Worm (Caenorhabditis elegans) whole organism, mixed stage, embryonic: Measurements from ENCODE around the gene ZK250.13.
"Not testable (repeated sequence)": the region's sequence is repeated elsewhere in the genome, so short reads cannot be mapped to it uniquely, and the experiment has no call there.

Experiments
- bed-3 ChIP-seq: fragments of 200-800 bp; sonication (Bioruptor generic); optimal IDR thresholded peaks from 3 replicates; lab custom pipeline; 2018; ENCODE audit warnings: mild to moderate bottlenecking, missing genetic modification characterization, moderate library complexity, missing compliant biosample characterization
- blmp-1 ChIP-seq: fragments of 150-350 bp; optimal IDR thresholded peaks from 2 replicates; lab custom pipeline; 2014; ENCODE audit warnings: missing biosample characterization, missing genetic modification characterization
- ceh-39 ChIP-seq: fragments of 150-350 bp; optimal IDR thresholded peaks from 2 replicates; lab custom pipeline; 2014; ENCODE audit warnings: missing biosample characterization, missing genetic modification characterization
- ceh-43 ChIP-seq: fragments of 200-800 bp; sonication (Bioruptor generic); optimal IDR thresholded peaks from 2 replicates; lab custom pipeline; 2018; ENCODE audit warnings: mild to moderate bottlenecking, missing genetic modification characterization, moderate library complexity, missing compliant biosample characterization
- ceh-83 ChIP-seq: fragments of 200-800 bp; sonication (Bioruptor generic); optimal IDR thresholded peaks from 2 replicates; lab custom pipeline; 2018; ENCODE audit warnings: mild to moderate bottlenecking, missing genetic modification characterization, missing compliant biosample characterization
- ces-1 ChIP-seq: fragments of 150-350 bp; optimal IDR thresholded peaks from 2 replicates; lab custom pipeline; 2014; ENCODE audit warnings: missing biosample characterization, missing genetic modification reagents, missing genetic modification characterization
- cnd-1 ChIP-seq: fragments of 200-800 bp; sonication (Bioruptor generic); optimal IDR thresholded peaks from 2 replicates; lab custom pipeline; 2018; ENCODE audit warnings: mild to moderate bottlenecking, missing genetic modification characterization, missing compliant biosample characterization
- drap-1 ChIP-seq: fragments of 200-800 bp; sonication (Bioruptor generic); optimal IDR thresholded peaks from 3 replicates; lab custom pipeline; 2018; ENCODE audit warnings: mild to moderate bottlenecking, missing genetic modification characterization, missing compliant biosample characterization
- elt-3 ChIP-seq: fragments of 150-350 bp; optimal IDR thresholded peaks from 2 replicates; lab custom pipeline; 2014; ENCODE audit warnings: missing biosample characterization, missing genetic modification characterization
- flh-1 ChIP-seq: fragments of 200-800 bp; sonication (Bioruptor generic); optimal IDR thresholded peaks from 2 replicates; lab custom pipeline; 2018; ENCODE audit warnings: mild to moderate bottlenecking, missing genetic modification characterization, moderate library complexity, missing compliant biosample characterization
- ham-2 ChIP-seq: fragments of 200-800 bp; sonication (Bioruptor generic); optimal IDR thresholded peaks from 2 replicates; lab custom pipeline; 2018; ENCODE audit warnings: mild to moderate bottlenecking, missing genetic modification characterization, missing compliant biosample characterization
- hlh-1 ChIP-seq: fragments of 150-350 bp; optimal IDR thresholded peaks from 2 replicates; lab custom pipeline; 2014; ENCODE audit warnings: missing biosample characterization, missing genetic modification reagents, missing genetic modification characterization
- lin-13 ChIP-seq: fragments of 150-350 bp; optimal IDR thresholded peaks from 2 replicates; lab custom pipeline; 2014; ENCODE audit warnings: missing biosample characterization, missing genetic modification characterization
- lin-32 ChIP-seq: fragments of 200-800 bp; sonication (Bioruptor generic); optimal IDR thresholded peaks from 2 replicates; lab custom pipeline; 2018; ENCODE audit warnings: mild to moderate bottlenecking, missing genetic modification characterization, missing compliant biosample characterization
- mab-5 ChIP-seq: fragments of 150-350 bp; optimal IDR thresholded peaks from 2 replicates; lab custom pipeline; 2014; ENCODE audit warnings: missing biosample characterization, missing genetic modification characterization
- mep-1 ChIP-seq: fragments of 150-350 bp; optimal IDR thresholded peaks from 2 replicates; lab custom pipeline; 2017; ENCODE audit warnings: missing biosample characterization, missing genetic modification reagents, missing genetic modification characterization, inconsistent platforms
- nhr-12 ChIP-seq: fragments of 150-350 bp; optimal IDR thresholded peaks from 2 replicates; lab custom pipeline; 2014; ENCODE audit warnings: missing biosample characterization, missing genetic modification characterization
- nhr-2 ChIP-seq: fragments of 150-350 bp; optimal IDR thresholded peaks from 2 replicates; lab custom pipeline; 2014; ENCODE audit warnings: missing biosample characterization, missing genetic modification characterization
- nhr-237 ChIP-seq: fragments of 150-350 bp; optimal IDR thresholded peaks from 2 replicates; lab custom pipeline; 2014; ENCODE audit warnings: missing biosample characterization, missing genetic modification characterization
- nhr-28 ChIP-seq: fragments of 150-350 bp; optimal IDR thresholded peaks from 2 replicates; lab custom pipeline; 2014; ENCODE audit warnings: missing biosample characterization, missing genetic modification characterization
- nhr-76 ChIP-seq: sonication (generic microtip); optimal IDR thresholded peaks from 2 replicates; lab custom pipeline; 2017; ENCODE audit warnings: missing biosample characterization, missing genetic modification characterization
- pha-4 ChIP-seq: fragments of 150-350 bp; optimal IDR thresholded peaks from 2 replicates; lab custom pipeline; 2018; ENCODE audit warnings: missing biosample characterization, missing genetic modification reagents, missing genetic modification characterization
- sem-2 ChIP-seq: fragments of 200-800 bp; sonication (Bioruptor generic); optimal IDR thresholded peaks from 2 replicates; lab custom pipeline; 2018; ENCODE audit warnings: mild to moderate bottlenecking, missing genetic modification characterization, missing compliant biosample characterization
- snpc-4 ChIP-seq: fragments of 150-350 bp; optimal IDR thresholded peaks from 2 replicates; lab custom pipeline; 2014; ENCODE audit warnings: missing biosample characterization, missing genetic modification characterization
- sptf-1 ChIP-seq: sonication (generic microtip); optimal IDR thresholded peaks from 2 replicates; lab custom pipeline; 2017; ENCODE audit warnings: mild to moderate bottlenecking, missing genetic modification characterization, moderate library complexity, missing compliant biosample characterization
- tbx-8 ChIP-seq: fragments of 200-800 bp; sonication (Bioruptor generic); optimal IDR thresholded peaks from 2 replicates; lab custom pipeline; 2018; ENCODE audit warnings: mild to moderate bottlenecking, missing genetic modification characterization, moderate library complexity, missing compliant biosample characterization
- unc-120 ChIP-seq: sonication (generic microtip); optimal IDR thresholded peaks from 2 replicates; lab custom pipeline; 2017; ENCODE audit warnings: missing genetic modification characterization, missing compliant biosample characterization; ENCODE audit not compliant: poor library complexity, severe bottlenecking
- unc-39 ChIP-seq: fragments of 150-350 bp; optimal IDR thresholded peaks from 2 replicates; lab custom pipeline; 2014; ENCODE audit warnings: missing biosample characterization, missing genetic modification characterization
- zip-8 ChIP-seq: fragments of 150-350 bp; optimal IDR thresholded peaks from 2 replicates; lab custom pipeline; 2014; ENCODE audit warnings: missing biosample characterization, missing genetic modification characterization
- ztf-11 ChIP-seq: fragments of 150-350 bp; optimal IDR thresholded peaks from 2 replicates; lab custom pipeline; 2014; ENCODE audit warnings: missing biosample characterization, missing genetic modification characterization

ZK250.13 gene

ce11 chrII:1939652-1940051, at the start of gene ZK250.13:
Gene ZK250.13 (minus strand): TSS chrII:1939752.
- TF ChIP-seq ces-1 (GFP tag; lab: Kevin White, UChicago), result no peak
- TF ChIP-seq blmp-1, result no peak
- TF ChIP-seq nhr-237 (tag; lab: Kevin White, UChicago), result no peak
- TF ChIP-seq snpc-4, result no peak
- no peak for TF ChIP-seq zip-8 (tag; lab: Kevin White, UChicago)
- TF ChIP-seq mep-1 (tag; lab: Kevin White, UChicago), result no peak
- TF ChIP-seq tbx-8 (GFP tag; lab: Kevin White, UChicago), result no peak
- no peak for TF ChIP-seq ham-2 (GFP tag; lab: Kevin White, UChicago)
- TF ChIP-seq hlh-1 (tag; lab: Kevin White, UChicago), result no peak
- no peak for TF ChIP-seq ceh-43 (GFP tag; lab: Kevin White, UChicago)
- TF ChIP-seq, all 35 proteins: peak for 0

- TF ChIP-seq ceh-39 (tag; lab: Kevin White, UChicago), result no peak
- no peak for TF ChIP-seq lin-13
- TF ChIP-seq sem-2 (GFP tag; lab: Kevin White, UChicago), result no peak
- no peak for TF ChIP-seq bed-3 (GFP tag; lab: Kevin White, UChicago)
- no peak for TF ChIP-seq ceh-43 (GFP tag; lab: Kevin White, UChicago)
- TF ChIP-seq lin-32, result no peak
- TF ChIP-seq ham-2 (GFP tag; lab: Kevin White, UChicago), result no peak
- TF ChIP-seq ztf-11 (tag; lab: Kevin White, UChicago), result no peak
- TF ChIP-seq nhr-2, result no peak
- no peak for TF ChIP-seq unc-120
- TF ChIP-seq flh-1, result no peak
- no peak for TF ChIP-seq elt-3 (tag; lab: Kevin White, UChicago)
- TF ChIP-seq mep-1 (tag; lab: Kevin White, UChicago), result no peak
- no peak for TF ChIP-seq blmp-1
- no peak for TF ChIP-seq cnd-1 (tag; lab: Kevin White, UChicago)
These were observed 49.5 kb upstream of the ZK250.13 start, which contains the start of gene math-44 for ce11 chrII:1989010-1989409. Gene math-44 (plus strand): TSS chrII:1989310.

DNA sequence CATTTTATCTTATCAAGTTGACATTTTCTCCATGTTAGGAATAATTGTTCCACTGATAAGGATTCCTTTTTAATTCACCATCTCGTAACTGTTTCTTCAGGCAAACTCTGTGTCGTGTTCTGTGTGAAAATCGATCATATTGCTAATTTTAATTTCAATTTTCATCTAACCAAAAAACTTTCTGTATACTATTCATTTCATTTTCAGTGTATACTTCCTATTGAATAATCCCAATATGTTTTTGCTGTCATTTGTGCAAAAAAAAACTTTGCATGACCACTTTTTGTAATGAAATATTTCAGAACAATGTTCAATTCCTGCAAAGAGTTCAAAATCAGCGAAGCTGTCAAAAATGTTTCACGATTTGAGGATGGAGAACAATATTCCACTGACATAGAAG, 47.4 kb upstream of the ZK250.13 start, which contains the start of gene Y16E11A.4:
Y16E11A.4 (plus strand) TSS at position 301 of the 400 bp plus-strand sequence.
- TF ChIP-seq nhr-12 (tag; lab: Kevin White, UChicago) (no peak), lin-13 (no peak), sem-2 (GFP tag; lab: Kevin White, UChicago) (no peak), pha-4 (tag; lab: Kevin White, UChicago) (no peak), nhr-76 (tag; lab: Kevin White, UChicago) (no peak), ceh-39 (tag; lab: Kevin White, UChicago) (no peak), bed-3 (GFP tag; lab: Kevin White, UChicago) (no peak), drap-1 (no peak), mab-5 (no peak), zip-8 (tag; lab: Kevin White, UChicago) (no peak), sptf-1 (tag; lab: Kevin White, UChicago) (no peak), mep-1 (tag; lab: Kevin White, UChicago) (no peak), snpc-4 (no peak), blmp-1 (no peak), ces-1 (GFP tag; lab: Kevin White, UChicago) (no peak), unc-39 (tag; lab: Kevin White, UChicago) (no peak), lin-32 (no peak), elt-3 (tag; lab: Kevin White, UChicago) (no peak)

DNA sequence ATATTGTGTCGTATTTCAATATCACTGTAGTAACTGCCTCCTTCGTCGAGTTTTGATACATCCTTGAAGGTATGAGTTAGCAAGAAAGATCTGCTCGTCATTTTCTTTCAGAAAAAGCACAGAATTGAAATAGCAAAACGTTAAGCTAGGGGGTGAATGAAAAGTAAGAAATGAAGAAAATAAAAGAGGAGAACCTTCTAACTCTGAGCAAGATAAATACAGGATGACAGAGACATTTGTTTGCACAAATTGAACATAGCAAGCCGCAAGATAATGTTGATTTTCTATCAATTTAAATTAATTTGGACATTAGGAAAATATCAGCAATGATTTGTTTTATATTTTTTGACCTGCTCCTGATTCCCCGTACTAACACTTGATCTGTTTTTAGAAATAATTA, 16.0 kb upstream of the ZK250.13 start, which contains the start of gene math-49:
math-49 (minus strand) TSS at position 101 of the 400 bp plus-strand sequence.
- TF ChIP-seq lin-32; nhr-237 (tag; lab: Kevin White, UChicago); ceh-83 (GFP tag; lab: Kevin White, UChicago): not testable (repeated sequence)

- TF ChIP-seq mab-5 (no peak), nhr-237 (tag; lab: Kevin White, UChicago) (no peak), mep-1 (tag; lab: Kevin White, UChicago) (no peak), elt-3 (tag; lab: Kevin White, UChicago) (peak; percentile 70)
These were observed 9.6 kb upstream of the ZK250.13 start for ce11 chrII:1949119-1949518.

- TF ChIP-seq mab-5; lin-13; nhr-28 (tag; lab: Kevin White, UChicago): not testable (repeated sequence)
These were observed 8.8 kb upstream of the ZK250.13 start, which contains the start of gene ZK250.2 for ce11 chrII:1948393-1948792. Gene ZK250.2 (plus strand): TSS chrII:1948693.
